Fruit fly (Drosophila melanogaster) S2 (cell line): ENCODE measurements around the gene CG32365.

Source experiments
- CG8478 ChIP-seq: fragments of >200 bp; optimal IDR thresholded peaks from 2 replicates; lab custom pipeline; 2018
- CTCF ChIP-seq, 2 experiments: fragments of >200 bp; optimal IDR thresholded peaks; 2 replicates each; lab custom pipeline; 2018

DNA sequence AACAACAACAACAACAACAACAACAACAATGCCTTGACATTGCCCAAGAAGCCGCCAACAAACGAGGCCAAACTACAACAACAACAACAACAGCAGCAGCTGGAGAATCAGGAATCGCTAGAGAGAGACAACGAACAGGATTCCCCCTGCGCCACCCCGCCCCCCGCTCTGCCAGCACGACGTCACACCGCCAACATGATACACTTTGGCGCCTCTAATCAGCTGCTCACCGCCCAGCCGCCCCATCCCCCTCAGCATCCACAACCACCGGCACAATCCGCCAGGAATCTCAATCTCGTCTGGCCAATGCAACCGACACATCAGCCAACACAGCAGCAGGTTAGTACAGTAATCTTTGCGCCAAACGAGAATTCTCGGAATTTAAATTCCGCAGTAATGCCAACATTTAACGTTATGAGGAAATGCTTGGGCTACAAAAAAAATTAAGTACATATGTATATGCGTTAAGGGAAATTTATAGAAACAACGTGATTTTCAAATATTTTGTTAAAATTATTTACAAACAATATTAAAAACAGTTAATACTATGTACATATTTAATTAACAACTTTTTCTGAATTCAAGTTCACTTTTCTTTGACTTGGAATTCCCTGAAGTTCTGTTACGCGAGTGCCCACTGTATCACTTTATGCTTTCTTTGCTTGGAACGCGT lies 1.0 kb downstream of the CG32365 start:
- TF ChIP-seq CG8478 (lab: Kevin White, UChicago) (no peak), CTCF (optimal IDR thresholded peaks at IDR 0.05; lab: Kevin White, UChicago) (no peak)
